Fruit fly (Drosophila melanogaster): Measurements from ENCODE around the gene SF2.

SF2 gene

DNA sequence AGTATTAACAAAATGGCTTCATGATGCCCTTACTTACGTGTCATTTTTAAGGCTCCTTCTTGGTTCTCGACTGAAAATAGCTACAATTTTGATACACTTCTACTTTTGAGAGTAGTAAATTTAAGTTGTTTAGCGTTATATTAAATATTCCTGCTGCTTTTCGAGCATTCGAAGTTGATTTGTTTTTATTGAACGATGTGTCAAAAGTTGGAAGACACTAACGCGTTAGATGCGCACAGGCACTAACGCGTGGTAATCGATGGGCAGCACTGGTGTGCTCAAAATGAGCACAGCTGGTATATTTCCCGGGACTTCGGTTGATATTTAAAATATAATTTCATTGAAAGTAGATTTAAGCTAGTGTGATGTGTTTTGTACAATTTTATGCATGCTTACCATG, 17.3 kb upstream of the SF2 start, which contains the start of gene CG17931 (continued):
- TF ChIP-seq CG42726 (GFP tag; IDR thresholded peaks at IDR 0.05; ENCODE audit: partially characterized antibody) (no peak), crp (GFP tag; optimal IDR thresholded peaks at IDR 0.05) (peak in 1 of 2 experiments; percentile 79), D19A (tag; optimal IDR thresholded peaks at IDR 0.05) (peak; percentile 36), CG14860 (GFP tag; IDR thresholded peaks at IDR 0.05; ENCODE audit: partially characterized antibody) (no peak), CG4617 (GFP tag; optimal IDR thresholded peaks at IDR 0.05; ENCODE audit: borderline replicate concordance) (peak; percentile 97), kah (GFP tag; optimal IDR thresholded peaks at IDR 0.05) (no peak), hbn (GFP tag; IDR thresholded peaks at IDR 0.05; ENCODE audit: partially characterized antibody) (no peak), sens-2 (GFP tag; IDR thresholded peaks at IDR 0.05) (no peak), CG16815 (GFP tag; optimal IDR thresholded peaks at IDR 0.05) (no peak), mam (GFP tag; optimal IDR thresholded peaks at IDR 0.05) (no peak), NC2β (GFP tag; optimal IDR thresholded peaks at IDR 0.05) (peak; percentile 20), CG2199 (GFP tag; IDR thresholded peaks at IDR 0.05) (peak; percentile 78), Abd-B (GFP tag; optimal IDR thresholded peaks at IDR 0.05) (peak; percentile 27), Lhr (GFP tag; optimal IDR thresholded peaks at IDR 0.05) (peak; percentile 60), HmgZ (tag; optimal IDR thresholded peaks at IDR 0.05) (peak; percentile 80), CG11504 (tag; optimal IDR thresholded peaks at IDR 0.05) (no peak), Dbx (GFP tag; IDR thresholded peaks at IDR 0.05) (no peak), fd102C (GFP tag; optimal IDR thresholded peaks at IDR 0.05) (no peak), Gsc (GFP tag; IDR thresholded peaks at IDR 0.05) (no peak), grau (tag; optimal IDR thresholded peaks at IDR 0.05) (peak; percentile 37), dimm (GFP tag; IDR thresholded peaks at IDR 0.05) (no peak), pros (GFP tag; optimal IDR thresholded peaks at IDR 0.05) (no peak), tll (GFP tag; optimal IDR thresholded peaks at IDR 0.05) (no peak), CoRest (tag; optimal IDR thresholded peaks at IDR 0.05) (peak; percentile 35), pzg (GFP tag; optimal IDR thresholded peaks at IDR 0.05) (peak; percentile 95), ato (GFP tag; IDR thresholded peaks at IDR 0.05; ENCODE audit: partially characterized antibody) (no peak), CG17385 (GFP tag; optimal IDR thresholded peaks at IDR 0.05) (no peak), NfI (GFP tag; optimal IDR thresholded peaks at IDR 0.05) (no peak), CHES-1-like (GFP tag; optimal IDR thresholded peaks at IDR 0.05) (peak; percentile 20), Hmr (GFP tag; optimal IDR thresholded peaks at IDR 0.05) (peak; percentile 48)

DNA sequence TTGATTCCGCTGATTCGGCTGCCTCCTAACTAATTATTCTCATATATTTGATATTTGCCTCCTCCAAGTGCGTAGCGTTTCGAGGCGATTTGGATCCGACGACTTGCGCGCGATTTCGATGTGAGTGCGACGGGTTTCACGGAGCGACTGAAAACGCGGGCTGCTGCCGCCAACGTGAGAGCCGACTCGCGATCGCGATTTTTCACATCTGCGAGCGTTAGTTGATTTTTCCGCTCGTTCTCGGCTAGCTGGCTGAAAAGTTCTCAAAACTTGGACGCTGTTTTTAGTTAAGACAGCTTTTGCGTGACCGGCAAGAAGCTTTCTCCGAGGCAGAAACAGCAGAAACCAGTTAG, 15.1 kb upstream of the SF2 start, which contains the start of gene CG10311:
CG10311 (minus strand) TSS at position 153 of the 353 bp plus-strand sequence.
- TF ChIP-seq scrt (GFP tag; optimal IDR thresholded peaks at IDR 0.05) (no peak), chinmo (GFP tag; IDR thresholded peaks at IDR 0.05; ENCODE audit: partially characterized antibody) (peak; percentile 70; the same call in 1 of the 4 replicates), Deaf1 (tag; optimal IDR thresholded peaks at IDR 0.05) (peak; percentile 58), Bteb2 (GFP tag; optimal IDR thresholded peaks at IDR 0.05) (no peak), crp (GFP tag; optimal IDR thresholded peaks at IDR 0.05) (no peak), CG4360 (GFP tag; IDR thresholded peaks at IDR 0.05) (no peak), Bgb (GFP tag; IDR thresholded peaks at IDR 0.05; ENCODE audit: partially characterized antibody) (0 out of 2 replicates have a peak, but pooled peaks have one; percentile 17), ewg (GFP tag; optimal IDR thresholded peaks at IDR 0.05) (no peak), CG15514 (GFP tag; optimal IDR thresholded peaks at IDR 0.05) (peak; percentile 28), Med (GFP tag) (peak; percentile 57), dmrt11E (tag; optimal IDR thresholded peaks at IDR 0.05) (no peak), Adf1 (GFP tag; IDR thresholded peaks at IDR 0.05) (peak; percentile 53; the same call in 1 of the 2 replicates), CG30020 (tag; optimal IDR thresholded peaks at IDR 0.05) (no peak), CG13296 (GFP tag; optimal IDR thresholded peaks at IDR 0.05) (peak; percentile 42), MTF-1 (GFP tag; optimal IDR thresholded peaks at IDR 0.05; ENCODE audit: borderline replicate concordance) (no peak), CG13624 (GFP tag; optimal IDR thresholded peaks at IDR 0.05) (peak; percentile 51), chm (GFP tag; IDR thresholded peaks at IDR 0.05) (peak; percentile 31; the same call in 1 of the 2 replicates), ttk (GFP tag; IDR thresholded peaks at IDR 0.05) (no peak), CG10321 (GFP tag; IDR thresholded peaks at IDR 0.05) (0 out of 2 replicates have a peak, but pooled peaks have one; percentile 9), Dll (GFP tag; IDR thresholded peaks at IDR 0.05; ENCODE audit: partially characterized antibody) (0 out of 4 replicates have a peak, but pooled peaks have one; percentile 22), CG12744 (GFP tag; optimal IDR thresholded peaks at IDR 0.05) (no peak)
